Fruit fly (Drosophila melanogaster) whole organism, embryonic: ENCODE results near the gene east.

ENCODE experiments used
- CG10274 ChIP-seq: fragments of 200-800 bp; sonication (Bioruptor generic); optimal IDR thresholded peaks from 3 replicates; lab custom pipeline; 2017; ENCODE audit warnings: missing biosample characterization, mild to moderate bottlenecking, missing genetic modification characterization
- CG11456 ChIP-seq: fragments of 200-800 bp; sonication (Bioruptor generic); IDR thresholded peaks from 3 replicates; pipeline ENCODE4 v1.3.6; 2022; ENCODE audit warnings: missing biosample characterization, missing genetic modification characterization
- CG11695 ChIP-seq: fragments of 200-800 bp; sonication (Bioruptor generic); IDR thresholded peaks from 3 replicates; pipeline ENCODE4 v1.3.6; 2022; ENCODE audit warnings: missing biosample characterization, missing genetic modification characterization
- CG12236 ChIP-seq: fragments of 200-800 bp; sonication (Bioruptor generic); optimal IDR thresholded peaks from 2 replicates; lab custom pipeline; 2016; ENCODE audit warnings: missing biosample characterization, missing genetic modification characterization
- CG13624 ChIP-seq: fragments of 200-800 bp; sonication (Bioruptor generic); optimal IDR thresholded peaks from 2 replicates; lab custom pipeline; 2016; ENCODE audit warnings: missing biosample characterization, missing genetic modification characterization
- CG15011 ChIP-seq: fragments of 200-800 bp; sonication (Bioruptor generic); optimal IDR thresholded peaks from 3 replicates; lab custom pipeline; 2018; ENCODE audit warnings: missing biosample characterization, mild to moderate bottlenecking, missing genetic modification characterization
- CG15479 ChIP-seq: fragments of 200-800 bp; sonication (Bioruptor generic); optimal IDR thresholded peaks from 3 replicates; lab custom pipeline; 2019; ENCODE audit warnings: missing biosample characterization, mild to moderate bottlenecking, missing genetic modification characterization, moderate library complexity
- CG1602 ChIP-seq: fragments of 200-800 bp; sonication (Bioruptor generic); optimal IDR thresholded peaks from 3 replicates; lab custom pipeline; 2016; ENCODE audit warnings: missing biosample characterization, missing genetic modification characterization
- CG17361 ChIP-seq: fragments of 200-800 bp; sonication (Bioruptor generic); IDR thresholded peaks from 3 replicates; pipeline ENCODE4 v1.3.6; 2022; ENCODE audit warnings: missing biosample characterization, missing genetic modification characterization
- CG18262 ChIP-seq: fragments of 200-800 bp; optimal IDR thresholded peaks from 3 replicates; lab custom pipeline; 2019; ENCODE audit warnings: missing biosample characterization, mild to moderate bottlenecking, missing genetic modification characterization, moderate library complexity
- CG2129 ChIP-seq: fragments of 200-800 bp; sonication (Bioruptor generic); IDR thresholded peaks from 2 replicates; pipeline ENCODE4 v1.3.6; 2022; ENCODE audit warnings: missing biosample characterization, missing genetic modification characterization; ENCODE audit not compliant: partially characterized antibody
- CG2678 ChIP-seq: fragments of 200-800 bp; sonication (Bioruptor generic); optimal IDR thresholded peaks from 3 replicates; lab custom pipeline; 2019; ENCODE audit warnings: missing biosample characterization, mild to moderate bottlenecking, missing genetic modification characterization, moderate library complexity
- CG3163 ChIP-seq: fragments of 200-800 bp; sonication (Bioruptor generic); optimal IDR thresholded peaks from 3 replicates; lab custom pipeline; 2016; ENCODE audit warnings: missing biosample characterization, missing genetic modification characterization
- CG4282 ChIP-seq: fragments of 200-800 bp; sonication (Bioruptor generic); optimal IDR thresholded peaks from 2 replicates; lab custom pipeline; 2016; ENCODE audit warnings: missing biosample characterization, missing genetic modification characterization
- CG4328 ChIP-seq: fragments of 200-800 bp; sonication (Bioruptor generic); optimal IDR thresholded peaks from 3 replicates; lab custom pipeline; 2017; ENCODE audit warnings: missing biosample characterization, missing genetic modification reagents, missing genetic modification characterization
- CG6654 ChIP-seq: fragments of 200-800 bp; sonication (Bioruptor generic); optimal IDR thresholded peaks from 2 replicates; lab custom pipeline; 2017; ENCODE audit warnings: missing biosample characterization, mild to moderate bottlenecking, missing genetic modification characterization
- CG6765 ChIP-seq: fragments of 200-800 bp; sonication (Bioruptor generic); optimal IDR thresholded peaks from 3 replicates; lab custom pipeline; 2017; ENCODE audit warnings: missing biosample characterization, mild to moderate bottlenecking, missing genetic modification characterization
- CG7556 ChIP-seq: fragments of 200-800 bp; sonication (Bioruptor generic); optimal IDR thresholded peaks from 2 replicates; lab custom pipeline; 2017; ENCODE audit warnings: missing biosample characterization, mild to moderate bottlenecking, missing genetic modification characterization
- CG9797 ChIP-seq: fragments of 200-800 bp; sonication (Bioruptor generic); optimal IDR thresholded peaks from 3 replicates; lab custom pipeline; 2018; ENCODE audit warnings: missing biosample characterization, mild to moderate bottlenecking, missing genetic modification characterization
- Dad ChIP-seq: fragments of 200-800 bp; sonication (Bioruptor generic); optimal IDR thresholded peaks from 3 replicates; lab custom pipeline; 2016; ENCODE audit warnings: missing biosample characterization, missing genetic modification characterization
- Dip2 ChIP-seq: fragments of 200-800 bp; sonication (Bioruptor generic); IDR thresholded peaks from 2 replicates; pipeline ENCODE4 v1.3.6; 2022; ENCODE audit warnings: missing biosample characterization, missing genetic modification characterization
- Dip3 ChIP-seq: fragments of 200-800 bp; sonication (Bioruptor generic); optimal IDR thresholded peaks from 3 replicates; lab custom pipeline; 2016; ENCODE audit warnings: missing biosample characterization, missing genetic modification characterization
- Fer3 ChIP-seq: fragments of 200-800 bp; sonication (Bioruptor generic); optimal IDR thresholded peaks from 2 replicates; lab custom pipeline; 2018; ENCODE audit warnings: missing biosample characterization, mild to moderate bottlenecking, missing genetic modification characterization, moderate library complexity
- HHEX ChIP-seq: fragments of 200-800 bp; sonication (Bioruptor generic); optimal IDR thresholded peaks from 3 replicates; lab custom pipeline; 2017; ENCODE audit warnings: missing biosample characterization, mild to moderate bottlenecking, missing genetic modification characterization, missing genetic modification reagents
- HLH4C ChIP-seq: fragments of 200-800 bp; sonication (Bioruptor generic); IDR thresholded peaks from 3 replicates; pipeline ENCODE4 v1.3.6; 2022; ENCODE audit warnings: missing biosample characterization, missing genetic modification characterization; ENCODE audit not compliant: partially characterized antibody
- Hmx ChIP-seq: fragments of 200-800 bp; sonication (Bioruptor generic); optimal IDR thresholded peaks from 2 replicates; lab custom pipeline; 2016; ENCODE audit warnings: missing biosample characterization, missing genetic modification characterization
- Lhr ChIP-seq: fragments of 200-800 bp; sonication (Bioruptor generic); optimal IDR thresholded peaks from 3 replicates; lab custom pipeline; 2017; ENCODE audit warnings: mild to moderate bottlenecking, missing biosample characterization, missing genetic modification reagents, missing genetic modification characterization
- MESR4 ChIP-seq: fragments of 200-800 bp; sonication (Bioruptor generic); optimal IDR thresholded peaks from 2 replicates; lab custom pipeline; 2018; ENCODE audit warnings: missing biosample characterization, mild to moderate bottlenecking, missing genetic modification characterization, moderate library complexity
- NK7.1 ChIP-seq: fragments of 200-800 bp; sonication (Bioruptor generic); optimal IDR thresholded peaks from 3 replicates; lab custom pipeline; 2016; ENCODE audit warnings: missing biosample characterization, missing genetic modification characterization
- Oli ChIP-seq: fragments of 200-800 bp; sonication (Bioruptor generic); optimal IDR thresholded peaks from 2 replicates; lab custom pipeline; 2018; ENCODE audit warnings: missing biosample characterization, mild to moderate bottlenecking, missing genetic modification characterization, moderate library complexity
- Side ChIP-seq: fragments of 200-800 bp; sonication (Bioruptor generic); optimal IDR thresholded peaks from 2 replicates; lab custom pipeline; 2016; ENCODE audit warnings: missing biosample characterization, missing genetic modification characterization
- ab ChIP-seq: fragments of 200-800 bp; sonication (Bioruptor generic); optimal IDR thresholded peaks from 2 replicates; lab custom pipeline; 2016; ENCODE audit warnings: missing biosample characterization, missing genetic modification characterization
- al ChIP-seq: fragments of 200-800 bp; sonication (Bioruptor generic); IDR thresholded peaks from 2 replicates; pipeline ENCODE4 v1.3.6; 2022; ENCODE audit warnings: missing biosample characterization, missing genetic modification characterization
- cato ChIP-seq: fragments of 200-800 bp; sonication (Bioruptor generic); optimal IDR thresholded peaks from 2 replicates; lab custom pipeline; 2016; ENCODE audit warnings: missing biosample characterization, missing genetic modification characterization, borderline replicate concordance
- caup ChIP-seq: fragments of 200-800 bp; sonication (Bioruptor generic); optimal IDR thresholded peaks from 3 replicates; lab custom pipeline; 2017; ENCODE audit warnings: missing biosample characterization, mild to moderate bottlenecking, missing genetic modification characterization, moderate library complexity; ENCODE audit not compliant: severe bottlenecking
- chif ChIP-seq, 2 experiments: fragments of 200-800 bp; sonication (Bioruptor generic); optimal IDR thresholded peaks; 3 replicates each; lab custom pipeline; 2016; ENCODE audit warnings: missing biosample characterization in 2 of 2, missing genetic modification characterization in 2 of 2
- dati ChIP-seq: fragments of 200-800 bp; sonication (Bioruptor generic); IDR thresholded peaks from 2 replicates; pipeline ENCODE4 v1.3.6; 2022; ENCODE audit warnings: missing biosample characterization, missing genetic modification characterization
- gfzf ChIP-seq: fragments of 200-800 bp; sonication (Bioruptor generic); optimal IDR thresholded peaks from 2 replicates; lab custom pipeline; 2016; ENCODE audit warnings: missing biosample characterization, mild to moderate bottlenecking, missing genetic modification characterization, moderate library complexity
- grau ChIP-seq: fragments of 200-800 bp; optimal IDR thresholded peaks from 3 replicates; lab custom pipeline; 2019; ENCODE audit warnings: missing biosample characterization, mild to moderate bottlenecking, missing genetic modification characterization, moderate library complexity
- gsb-n ChIP-seq: fragments of 200-800 bp; sonication (Bioruptor generic); optimal IDR thresholded peaks from 3 replicates; lab custom pipeline; 2018; ENCODE audit warnings: missing biosample characterization, mild to moderate bottlenecking, missing genetic modification characterization
- hth ChIP-seq: fragments of >200 bp; optimal IDR thresholded peaks from 2 replicates; lab custom pipeline; 2017; ENCODE audit warnings: inconsistent platforms
- kay ChIP-seq: fragments of 200-800 bp; sonication (Bioruptor generic); optimal IDR thresholded peaks from 2 replicates; lab custom pipeline; 2016; ENCODE audit warnings: missing biosample characterization, missing genetic modification characterization
- mam ChIP-seq: fragments of 200-800 bp; sonication (Bioruptor generic); optimal IDR thresholded peaks from 3 replicates; lab custom pipeline; 2016; ENCODE audit warnings: missing biosample characterization, missing genetic modification characterization
- mirr ChIP-seq: fragments of 200-800 bp; sonication (Bioruptor generic); optimal IDR thresholded peaks from 3 replicates; lab custom pipeline; 2018; ENCODE audit warnings: missing biosample characterization, mild to moderate bottlenecking, missing genetic modification characterization
- nau ChIP-seq: fragments of 200-800 bp; sonication (Bioruptor generic); optimal IDR thresholded peaks from 3 replicates; lab custom pipeline; 2017; ENCODE audit warnings: missing biosample characterization, mild to moderate bottlenecking, missing genetic modification characterization, missing genetic modification reagents
- ranshi ChIP-seq: fragments of 200-800 bp; sonication (Bioruptor generic); IDR thresholded peaks from 2 replicates; pipeline ENCODE4 v1.3.6; 2022; ENCODE audit warnings: missing biosample characterization, missing genetic modification characterization
- repo ChIP-seq: fragments of 200-800 bp; sonication (Bioruptor generic); optimal IDR thresholded peaks from 2 replicates; lab custom pipeline; 2016; ENCODE audit warnings: missing biosample characterization, missing genetic modification characterization
- schlank ChIP-seq: fragments of 200-800 bp; sonication (Bioruptor generic); optimal IDR thresholded peaks from 2 replicates; lab custom pipeline; 2018; ENCODE audit warnings: missing biosample characterization, mild to moderate bottlenecking, missing genetic modification characterization
- sim ChIP-seq: fragments of 200-800 bp; sonication (Bioruptor generic); IDR thresholded peaks from 2 replicates; pipeline ENCODE4 v1.3.6; 2022; ENCODE audit warnings: missing biosample characterization, missing genetic modification characterization
- so ChIP-seq: fragments of 200-800 bp; sonication (Bioruptor generic); IDR thresholded peaks from 3 replicates; pipeline ENCODE4 v1.3.6; 2022; ENCODE audit warnings: missing biosample characterization, missing genetic modification characterization
- usp ChIP-seq: fragments of >200 bp; optimal IDR thresholded peaks from 2 replicates; lab custom pipeline; 2017; ENCODE audit warnings: missing biosample characterization, missing genetic modification characterization
- vfl ChIP-seq: fragments of 200-800 bp; sonication (Bioruptor generic); optimal IDR thresholded peaks from 2 replicates; lab custom pipeline; 2016; ENCODE audit warnings: missing biosample characterization, missing genetic modification characterization
- yki ChIP-seq: fragments of >200 bp; optimal IDR thresholded peaks from 3 replicates; lab custom pipeline; 2018

east gene

DNA sequence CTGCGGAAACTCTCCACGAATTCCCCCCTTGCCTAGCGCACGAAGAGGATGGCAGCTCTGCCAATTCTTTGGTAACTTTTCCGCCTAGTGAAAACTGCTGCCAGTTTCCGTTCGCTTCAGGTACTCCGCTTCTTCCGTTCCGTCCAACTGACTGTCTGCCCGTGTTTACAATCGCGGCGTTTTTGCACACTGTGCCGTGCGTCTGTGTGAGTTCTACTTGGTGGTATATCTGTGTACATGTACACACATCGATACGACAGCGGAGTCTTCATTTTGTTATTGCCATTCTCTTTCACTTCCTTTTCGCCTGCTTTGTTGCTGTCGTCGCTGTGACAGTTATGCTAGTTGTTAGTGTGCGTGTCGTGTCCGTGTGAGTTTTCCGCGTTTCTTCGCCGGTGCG, 2.2 kb downstream of the east start (continued):
- TF ChIP-seq kay (GFP tag; lab: Kevin White, UChicago) (no peak), CG10274 (GFP tag; lab: Kevin White, UChicago) (peak; percentile 21), cato (GFP tag; lab: Kevin White, UChicago) (no peak), CG12236 (GFP tag; lab: Kevin White, UChicago) (no peak), vfl (GFP tag; lab: Kevin White, UChicago) (no peak), hth (lab: Kevin White, UChicago) (no peak), Dip3 (peak; percentile 33), CG7556 (GFP tag; lab: Kevin White, UChicago) (no peak), Fer3 (tag; lab: Kevin White, UChicago) (no peak), CG9797 (GFP tag; lab: Kevin White, UChicago) (no peak), Hmx (no peak), schlank (tag; lab: Kevin White, UChicago) (peak; percentile 3), yki (no peak), CG4328 (GFP tag; lab: Kevin White, UChicago) (no peak), Lhr (GFP tag; lab: Kevin White, UChicago) (no peak), HLH4C (GFP tag; lab: Robert Waterston, UW) (no peak), grau (tag; lab: Kevin White, UChicago) (no peak), CG18262 (tag; lab: Kevin White, UChicago) (no peak), caup (peak; percentile 47), chif (GFP tag; optimal IDR thresholded peaks at IDR 0.05; lab: Kevin White, UChicago) (no peak), CG4282 (GFP tag; lab: Kevin White, UChicago) (peak; percentile 17), mam (GFP tag; lab: Kevin White, UChicago) (no peak), CG15479 (peak; percentile 26), CG3163 (GFP tag; lab: Kevin White, UChicago) (no peak), gsb-n (tag; lab: Kevin White, UChicago) (no peak), gfzf (GFP tag; lab: Kevin White, UChicago) (no peak), CG15011 (no peak), CG13624 (GFP tag; lab: Kevin White, UChicago) (no peak), CG1602 (GFP tag; lab: Kevin White, UChicago) (no peak), Side (GFP tag; lab: Kevin White, UChicago) (peak; percentile 33), mirr (peak; percentile 59), CG11456 (GFP tag; lab: Robert Waterston, UW) (0 out of 3 replicates have a peak, but pooled peaks have one; percentile 33), CG11695 (GFP tag; lab: Robert Waterston, UW) (no peak), usp (no peak), MESR4 (GFP tag; lab: Kevin White, UChicago) (no peak), CG2678 (tag; lab: Kevin White, UChicago) (no peak), CG6654 (no peak), HHEX (peak; percentile 26), repo (no peak), Oli (tag; lab: Kevin White, UChicago) (no peak), Dad (GFP tag; lab: Kevin White, UChicago) (no peak), ranshi (GFP tag; lab: Robert Waterston, UW) (no peak), dati (GFP tag; lab: Robert Waterston, UW) (no peak), Dip2 (GFP tag; lab: Robert Waterston, UW) (no peak), sim (GFP tag; lab: Robert Waterston, UW) (no peak), CG6765 (GFP tag; lab: Kevin White, UChicago) (no peak), al (0 out of 2 replicates have a peak, but pooled peaks have one; percentile 9), so (GFP tag; lab: Robert Waterston, UW) (no peak), NK7.1 (GFP tag; lab: Kevin White, UChicago) (peak; percentile 11), CG17361 (GFP tag; lab: Robert Waterston, UW) (no peak), nau (no peak), CG2129 (GFP tag; lab: Robert Waterston, UW) (no peak), ab (GFP tag; lab: Kevin White, UChicago) (no peak)
